Worm (Caenorhabditis elegans): ENCODE results near the gene ZC449.4.

Gene ZC449.4

DNA sequence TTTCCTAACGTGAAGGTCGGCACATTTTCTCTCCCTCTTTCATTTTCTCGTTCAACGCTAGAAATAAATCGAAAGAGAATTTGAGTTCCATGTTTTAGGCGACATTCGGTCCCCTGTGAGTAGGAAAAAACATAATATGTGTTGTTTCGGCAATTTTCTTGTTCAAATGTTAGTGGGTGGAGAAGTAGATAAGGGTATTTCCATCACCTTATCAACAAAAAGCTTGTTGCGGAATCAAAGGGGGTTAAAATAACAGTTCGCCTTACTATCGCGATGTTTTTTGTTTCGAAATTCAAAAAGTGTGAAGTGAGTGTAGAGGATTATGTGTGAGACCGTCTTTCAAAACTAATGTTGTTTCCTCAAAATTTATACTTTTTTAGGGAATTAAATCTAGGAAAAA is 52.2 kb downstream of the ZC449.4 start:
- TF ChIP-seq F37B4.10 (GFP tag; IDR thresholded peaks at IDR 0.05): no peak
- no peak for TF ChIP-seq egrh-3 (GFP tag; IDR thresholded peaks at IDR 0.05)
- TF ChIP-seq K12H6.12 (tag; optimal IDR thresholded peaks at IDR 0.05): no peak
- no peak for TF ChIP-seq Y53F4B.3 (GFP tag; IDR thresholded peaks at IDR 0.05)
- no peak for TF ChIP-seq sdz-38 (tag; optimal IDR thresholded peaks at IDR 0.05)
- no peak for TF ChIP-seq lsy-27 (tag; optimal IDR thresholded peaks at IDR 0.05; ENCODE audit: borderline replicate concordance, insufficient read depth)
- peak; percentile 26 for TF ChIP-seq nhr-80 (tag; optimal IDR thresholded peaks at IDR 0.05)

DNA sequence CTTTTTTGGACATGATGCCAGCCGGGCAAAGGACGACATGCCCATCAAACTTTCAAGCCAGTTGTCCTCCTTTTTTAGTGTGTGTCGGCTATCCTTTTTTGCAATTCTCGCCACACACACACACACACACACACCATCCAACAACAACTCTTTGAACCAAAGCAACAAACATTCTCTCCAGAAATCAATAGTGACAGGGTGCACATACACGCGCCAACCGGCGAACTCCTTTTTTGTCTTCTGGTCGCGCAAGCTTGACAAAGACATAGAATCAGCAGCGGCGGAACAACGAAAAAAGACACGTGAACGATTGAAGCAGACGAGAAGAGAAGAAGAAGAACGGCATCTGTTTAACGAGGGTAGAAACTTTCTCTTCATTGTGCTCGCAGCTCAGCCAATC is 52.7 kb downstream of the ZC449.4 start:
- TF ChIP-seq chd-7 (tag; optimal IDR thresholded peaks at IDR 0.05) (no peak), snpc-3.4 (tag; optimal IDR thresholded peaks at IDR 0.05) (no peak), hmg-1.2 (GFP tag; IDR thresholded peaks at IDR 0.05) (peak; percentile 17; the same call in 1 of the 2 replicates), zfh-2 (GFP tag; conservative IDR thresholded peaks at IDR 0.05) (0 out of 2 replicates have a peak, but pooled peaks have one; percentile 22), cebp-1 (GFP tag; IDR thresholded peaks at IDR 0.05) (no peak), cebp-1 (tag; optimal IDR thresholded peaks at IDR 0.05) (peak; percentile 14), ztf-18 (tag; optimal IDR thresholded peaks at IDR 0.05) (no peak)

DNA sequence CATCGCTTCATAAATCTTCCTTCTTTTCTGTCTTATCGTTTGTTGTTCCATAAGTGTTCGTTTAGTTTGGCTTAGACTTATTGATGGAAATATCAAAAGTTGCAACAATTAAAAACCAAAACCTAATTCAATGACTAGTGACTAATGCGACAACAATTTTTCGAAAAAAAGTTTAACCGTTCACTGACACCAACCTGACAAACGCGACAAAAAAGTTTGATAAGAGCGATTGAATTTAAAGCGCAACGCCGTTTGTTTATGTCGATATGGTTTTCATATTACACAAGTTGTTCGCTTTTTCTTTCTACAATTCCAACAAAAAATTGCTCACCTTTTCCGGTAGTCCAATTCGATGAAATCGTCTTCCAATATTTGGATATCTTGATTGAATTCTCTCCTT is 54.7 kb downstream of the ZC449.4 start:
- TF ChIP-seq dpl-1 (GFP tag; optimal IDR thresholded peaks at IDR 0.05) (no peak), nhr-80 (tag; optimal IDR thresholded peaks at IDR 0.05) (peak; percentile 64)
